Comparison of ENCODE assay signal across 5 fruit fly cellular contexts in genomic region chr2L:298285-298644, dm6.
TF ChIP-seq lines count a peak whose summit lies in the region.

No protein-coding gene starts in this region.

- TF ChIP-seq CTCF in whole organism, embryonic (GFP tag; optimal IDR thresholded peaks at IDR 0.05; lab: Kevin White, UChicago) = no peak

TF ChIP-seq in whole organism, adult, 20 proteins besides CTCF, POLR2A, EP300 and RAD21:
- TF ChIP-seq Hr96 (GFP tag; optimal IDR thresholded peaks at IDR 0.05; lab: Kevin White, UChicago) = no peak
- no peak for TF ChIP-seq cnc (optimal IDR thresholded peaks at IDR 0.05; lab: Kevin White, UChicago)
- TF ChIP-seq CG1620 (GFP tag; optimal IDR thresholded peaks at IDR 0.05; lab: Kevin White, UChicago) = no peak
- no peak for TF ChIP-seq ovo (GFP tag; optimal IDR thresholded peaks at IDR 0.05; lab: Kevin White, UChicago)
- no peak for TF ChIP-seq CG12768 (GFP tag; optimal IDR thresholded peaks at IDR 0.05; lab: Kevin White, UChicago)
- TF ChIP-seq tj (GFP tag; optimal IDR thresholded peaks at IDR 0.05; lab: Kevin White, UChicago) = peak; percentile 16
- no peak for TF ChIP-seq pad (GFP tag; optimal IDR thresholded peaks at IDR 0.05; lab: Kevin White, UChicago)
- TF ChIP-seq cic (GFP tag; optimal IDR thresholded peaks at IDR 0.05; lab: Kevin White, UChicago) = peak; percentile 32
- TF ChIP-seq kay (GFP tag; lab: Kevin White, UChicago; ENCODE audit: borderline replicate concordance) = no peak

TF ChIP-seq in whole organism, embryonic, 481 proteins besides CTCF, POLR2A, EP300 and RAD21 (continues in another document):
- TF ChIP-seq CG34422 (GFP tag; IDR thresholded peaks at IDR 0.05; lab: Robert Waterston, UW) = peak; percentile 54; the same call in 1 of the 3 replicates
- TF ChIP-seq nerfin-2 (GFP tag; IDR thresholded peaks at IDR 0.05; lab: Robert Waterston, UW; ENCODE audit: partially characterized antibody) = no peak
- TF ChIP-seq Med (GFP tag; lab: Kevin White, UChicago) = peak; percentile 30
- TF ChIP-seq sug (tag; optimal IDR thresholded peaks at IDR 0.05; lab: Kevin White, UChicago) = peak; percentile 81
- TF ChIP-seq Pdp1 (GFP tag; optimal IDR thresholded peaks at IDR 0.05; lab: Kevin White, UChicago) = peak in 1 of 2 experiments; percentile 33
- peak; percentile 3 for TF ChIP-seq scrt (GFP tag; optimal IDR thresholded peaks at IDR 0.05; lab: Kevin White, UChicago)
- TF ChIP-seq CG11398 (GFP tag; optimal IDR thresholded peaks at IDR 0.05; lab: Kevin White, UChicago) = no peak
- TF ChIP-seq CG10147 (GFP tag; optimal IDR thresholded peaks at IDR 0.05; lab: Kevin White, UChicago) = peak; percentile 9
- TF ChIP-seq ham (GFP tag; IDR thresholded peaks at IDR 0.05; lab: Robert Waterston, UW) = no peak
- TF ChIP-seq CG8290 (GFP tag; optimal IDR thresholded peaks at IDR 0.05; lab: Kevin White, UChicago) = no peak
- TF ChIP-seq CG8290 (tag; optimal IDR thresholded peaks at IDR 0.05; lab: Kevin White, UChicago) = peak in 1 of 2 experiments; percentile 48
- TF ChIP-seq CG7372 (GFP tag; IDR thresholded peaks at IDR 0.05; lab: Robert Waterston, UW) = no peak
- TF ChIP-seq Rfx (GFP tag; IDR thresholded peaks at IDR 0.05; lab: Robert Waterston, UW) = peak; percentile 39; the same call in 1 of the 2 replicates
- TF ChIP-seq exex (tag; optimal IDR thresholded peaks at IDR 0.05; lab: Kevin White, UChicago) = peak; percentile 1
- peak; percentile 86 for TF ChIP-seq CG9727 (GFP tag; optimal IDR thresholded peaks at IDR 0.05; lab: Kevin White, UChicago)
- 0 out of 2 replicates have a peak, but pooled peaks have one; percentile 52 for TF ChIP-seq crol (GFP tag; IDR thresholded peaks at IDR 0.05; lab: Robert Waterston, UW)
- TF ChIP-seq MTF-1 (GFP tag; optimal IDR thresholded peaks at IDR 0.05; lab: Kevin White, UChicago; ENCODE audit: borderline replicate concordance) = peak; percentile 13
- TF ChIP-seq CG15011 (GFP tag; optimal IDR thresholded peaks at IDR 0.05; lab: Kevin White, UChicago) = no peak
- peak; percentile 79 for TF ChIP-seq Deaf1 (tag; optimal IDR thresholded peaks at IDR 0.05; lab: Kevin White, UChicago)
- no peak for TF ChIP-seq ab (GFP tag; optimal IDR thresholded peaks at IDR 0.05; lab: Kevin White, UChicago)

TF ChIP-seq in whole organism, prepupa, 60 proteins besides CTCF, POLR2A, EP300 and RAD21:
- peak; percentile 39 for TF ChIP-seq Eip78C (GFP tag; lab: Kevin White, UChicago)
- TF ChIP-seq eg (GFP tag; IDR thresholded peaks at IDR 0.05; lab: Robert Waterston, UW) = no peak
- TF ChIP-seq fkh (GFP tag; optimal IDR thresholded peaks at IDR 0.05; lab: Kevin White, UChicago) = peak; percentile 89
- peak; percentile 85 for TF ChIP-seq svp (GFP tag; lab: Kevin White, UChicago)
- TF ChIP-seq CG11902 (GFP tag; optimal IDR thresholded peaks at IDR 0.05; lab: Kevin White, UChicago) = no peak
- TF ChIP-seq dac (GFP tag; optimal IDR thresholded peaks at IDR 0.05; lab: Kevin White, UChicago) = no peak

TF ChIP-seq in whole organism, pupa, 21 proteins besides CTCF, POLR2A, EP300 and RAD21:
- TF ChIP-seq CG9948 (tag; optimal IDR thresholded peaks at IDR 0.05; lab: Kevin White, UChicago) (no peak), CG8159 (tag; optimal IDR thresholded peaks at IDR 0.05; lab: Kevin White, UChicago) (no peak), CG34367 (tag; optimal IDR thresholded peaks at IDR 0.05; lab: Kevin White, UChicago) (no peak), EcR (GFP tag; optimal IDR thresholded peaks at IDR 0.05; lab: Kevin White, UChicago) (no peak), CG8301 (tag; optimal IDR thresholded peaks at IDR 0.05; lab: Kevin White, UChicago) (no peak), CG15710 (tag; optimal IDR thresholded peaks at IDR 0.05; lab: Kevin White, UChicago) (no peak), CG12605 (GFP tag; IDR thresholded peaks at IDR 0.05; lab: Robert Waterston, UW) (no peak), CG32121 (GFP tag; IDR thresholded peaks at IDR 0.05; lab: Robert Waterston, UW) (peak; percentile 62; the same call in 1 of the 2 replicates), gl (tag; optimal IDR thresholded peaks at IDR 0.05; lab: Kevin White, UChicago) (no peak), Ets98B (GFP tag; IDR thresholded peaks at IDR 0.05; lab: Robert Waterston, UW) (peak; percentile 22; the same call in 1 of the 2 replicates), rn (GFP tag; IDR thresholded peaks at IDR 0.05; lab: Robert Waterston, UW) (no peak), Pif1A (GFP tag; optimal IDR thresholded peaks at IDR 0.05; lab: Kevin White, UChicago) (no peak), D1 (tag; optimal IDR thresholded peaks at IDR 0.05; lab: Kevin White, UChicago) (no peak), Pif1B (GFP tag; optimal IDR thresholded peaks at IDR 0.05; lab: Kevin White, UChicago) (no peak), fd96Ca (GFP tag; IDR thresholded peaks at IDR 0.05; lab: Robert Waterston, UW) (peak; percentile 16; the same call in 1 of the 3 replicates), CG10348 (GFP tag; IDR thresholded peaks at IDR 0.05; lab: Robert Waterston, UW) (no peak), CG4496 (GFP tag; IDR thresholded peaks at IDR 0.05; lab: Robert Waterston, UW) (no peak), CG14655 (GFP tag; optimal IDR thresholded peaks at IDR 0.05; lab: Kevin White, UChicago) (no peak), Snoo (tag; optimal IDR thresholded peaks at IDR 0.05; lab: Kevin White, UChicago) (no peak), CG13204 (GFP tag; optimal IDR thresholded peaks at IDR 0.05; lab: Kevin White, UChicago) (peak; percentile 79), CG17806 (tag; optimal IDR thresholded peaks at IDR 0.05; lab: Kevin White, UChicago) (no peak)
TF ChIP-seq in whole organism, pupa: peak in this region for 4.

TF ChIP-seq in whole organism, wandering third instar larva, 38 proteins besides CTCF, POLR2A, EP300 and RAD21:
- TF ChIP-seq Rel (GFP tag; optimal IDR thresholded peaks at IDR 0.05; lab: Kevin White, UChicago) = no peak
- peak; percentile 48 for TF ChIP-seq Rel (tag; optimal IDR thresholded peaks at IDR 0.05; lab: Kevin White, UChicago)
- TF ChIP-seq Hr83 (GFP tag; optimal IDR thresholded peaks at IDR 0.05; lab: Kevin White, UChicago; ENCODE audit: poor library complexity, severe bottlenecking) = no peak
